Fruit fly (Drosophila melanogaster) S2 (cell line): ENCODE measurements around the gene Fcp3C.

Experiments
- CG8478 ChIP-seq: fragments of >200 bp; optimal IDR thresholded peaks from 2 replicates; lab custom pipeline; 2018
- CTCF ChIP-seq, 2 experiments: fragments of >200 bp; optimal IDR thresholded peaks; 2 replicates each; lab custom pipeline; 2018

- TF ChIP-seq CG8478 (no peak), CTCF (optimal IDR thresholded peaks at IDR 0.05; lab: Kevin White, UChicago) (peak; percentile 98 to 99)
Observed at dm6 chrX:3134383-3135101, 39.7 kb downstream of the Fcp3C start, which contains the start of gene N.
